Fruit fly (Drosophila melanogaster) whole organism, wandering third instar larva: ENCODE measurements around the gene CG12056.

Source experiments
- Abd-B ChIP-seq: fragments of >200 bp; optimal IDR thresholded peaks from 2 replicates; lab custom pipeline; 2017; ENCODE audit warnings: missing biosample characterization, missing genetic modification characterization
- CG32264 ChIP-seq: fragments of 200-800 bp; sonication (Bioruptor generic); optimal IDR thresholded peaks from 2 replicates; lab custom pipeline; 2016; ENCODE audit warnings: missing biosample characterization, missing genetic modification characterization
- CG9705 ChIP-seq: fragments of 200-800 bp; sonication (Bioruptor generic); optimal IDR thresholded peaks from 2 replicates; lab custom pipeline; 2018; ENCODE audit warnings: missing biosample characterization, mild to moderate bottlenecking, missing genetic modification characterization
- CrebA ChIP-seq: fragments of 200-800 bp; sonication (Bioruptor generic); optimal IDR thresholded peaks from 2 replicates; lab custom pipeline; 2016; ENCODE audit warnings: missing biosample characterization, mild to moderate bottlenecking, missing genetic modification characterization, borderline replicate concordance
- Dfd ChIP-seq: fragments of >200 bp; optimal IDR thresholded peaks from 2 replicates; lab custom pipeline; 2017; ENCODE audit warnings: missing biosample characterization, missing genetic modification characterization
- Dif ChIP-seq: fragments of 200-275, 200-300 bp; sonication (Bioruptor generic); optimal IDR thresholded peaks from 2 replicates; lab custom pipeline; 2018; ENCODE audit warnings: missing biosample characterization, missing genetic modification characterization; ENCODE audit not compliant: partially characterized antibody
- GATAd ChIP-seq: sonication (Bioruptor generic); optimal IDR thresholded peaks from 2 replicates; lab custom pipeline; 2016; ENCODE audit warnings: missing biosample characterization, missing genetic modification characterization
- HLH106 ChIP-seq: fragments of 200-800 bp; optimal IDR thresholded peaks from 3 replicates; lab custom pipeline; 2019; ENCODE audit warnings: missing biosample characterization, mild to moderate bottlenecking, missing genetic modification characterization, moderate library complexity
- Hnf4 ChIP-seq: fragments of 200-800 bp; sonication (Bioruptor generic); optimal IDR thresholded peaks from 2 replicates; lab custom pipeline; 2016; ENCODE audit warnings: missing biosample characterization, mild to moderate bottlenecking, missing genetic modification characterization
- Hr78 ChIP-seq: fragments of >200 bp; optimal IDR thresholded peaks from 2 replicates; lab custom pipeline; 2017; ENCODE audit warnings: missing biosample characterization, missing genetic modification characterization
- Hr83 ChIP-seq: fragments of 200-300 bp; sonication (Bioruptor generic); optimal IDR thresholded peaks from 2 replicates; lab custom pipeline; 2016; ENCODE audit warnings: missing biosample characterization, mild to moderate bottlenecking, missing genetic modification characterization, moderate library complexity; ENCODE audit not compliant: poor library complexity, severe bottlenecking
- Jra ChIP-seq: sonication (Bioruptor generic); optimal IDR thresholded peaks from 2 replicates; lab custom pipeline; 2016; ENCODE audit warnings: missing biosample characterization, missing genetic modification characterization
- Mio ChIP-seq: sonication (Bioruptor generic); optimal IDR thresholded peaks from 2 replicates; lab custom pipeline; 2016; ENCODE audit warnings: missing biosample characterization, missing genetic modification characterization
- Myc ChIP-seq: fragments of >200 bp; optimal IDR thresholded peaks from 2 replicates; lab custom pipeline; 2017
- N ChIP-seq: fragments of >200 bp; optimal IDR thresholded peaks from 2 replicates; lab custom pipeline; 2018; ENCODE audit warnings: missing biosample characterization, missing external identifiers, missing genetic modification characterization
- OdsH ChIP-seq: fragments of 200-800 bp; sonication (Bioruptor generic); optimal IDR thresholded peaks from 2 replicates; lab custom pipeline; 2016; ENCODE audit warnings: missing biosample characterization, mild to moderate bottlenecking, missing genetic modification characterization
- Rel ChIP-seq, 2 experiments: fragments of 200-800 bp; sonication (Bioruptor generic) in 1 of 2; optimal IDR thresholded peaks; 2 replicates in 1 of 2; 3 replicates in 1 of 2; lab custom pipeline; 2016 to 2019; ENCODE audit warnings: mild to moderate bottlenecking in 2 of 2, missing biosample characterization in 2 of 2, missing genetic modification characterization in 2 of 2, moderate library complexity in 1 of 2
- Sp1 ChIP-seq: fragments of 200-800 bp; sonication (Bioruptor generic); optimal IDR thresholded peaks from 3 replicates; lab custom pipeline; 2019; ENCODE audit warnings: missing biosample characterization, mild to moderate bottlenecking, missing genetic modification characterization, moderate library complexity
- Vsx2 ChIP-seq: fragments of 200-300, 225-300 bp; sonication (Bioruptor generic); optimal IDR thresholded peaks from 2 replicates; lab custom pipeline; 2018; ENCODE audit warnings: missing biosample characterization, missing genetic modification characterization; ENCODE audit not compliant: partially characterized antibody
- br ChIP-seq: fragments of 200-800 bp; sonication (Bioruptor generic); optimal IDR thresholded peaks from 2 replicates; lab custom pipeline; 2016; ENCODE audit warnings: missing biosample characterization, missing genetic modification characterization
- brk ChIP-seq: fragments of 200-800 bp; sonication (Bioruptor generic); optimal IDR thresholded peaks from 2 replicates; lab custom pipeline; 2016; ENCODE audit warnings: missing biosample characterization, mild to moderate bottlenecking, missing genetic modification characterization
- dl ChIP-seq, 2 experiments: fragments of 175-275, 200-275 bp in 1 of 2; fragments of 200-275 bp in 1 of 2; sonication (Bioruptor generic); optimal IDR thresholded peaks; lab custom pipeline; 2018; ENCODE audit warnings: mild to moderate bottlenecking in 2 of 2, missing biosample characterization in 2 of 2, missing genetic modification characterization in 2 of 2, moderate library complexity in 2 of 2; ENCODE audit not compliant: partially characterized antibody in 2 of 2, insufficient read depth in 1 of 2
- dmrt93B ChIP-seq: fragments of 200-800 bp; sonication (Bioruptor generic); optimal IDR thresholded peaks from 2 replicates; lab custom pipeline; 2018; ENCODE audit warnings: missing biosample characterization, mild to moderate bottlenecking, missing genetic modification characterization
- dsf ChIP-seq: sonication (Bioruptor generic); optimal IDR thresholded peaks from 2 replicates; lab custom pipeline; 2016; ENCODE audit warnings: missing biosample characterization, missing genetic modification characterization, borderline replicate concordance
- ey ChIP-seq: fragments of 200-800 bp; sonication (Bioruptor generic); optimal IDR thresholded peaks from 2 replicates; lab custom pipeline; 2016; ENCODE audit warnings: missing biosample characterization, missing genetic modification characterization
- foxo ChIP-seq, 2 experiments: fragments of 200-800 bp; sonication (Bioruptor generic); optimal IDR thresholded peaks; 2 replicates in 1 of 2; 3 replicates in 1 of 2; lab custom pipeline; 2016 to 2017; ENCODE audit warnings: missing biosample characterization in 2 of 2, missing genetic modification characterization in 2 of 2
- fru ChIP-seq: fragments of 200-800 bp; sonication (Bioruptor generic); optimal IDR thresholded peaks from 3 replicates; lab custom pipeline; 2016; ENCODE audit warnings: missing biosample characterization, mild to moderate bottlenecking, missing genetic modification characterization
- h ChIP-seq: fragments of 200-800 bp; sonication (Bioruptor generic); optimal IDR thresholded peaks from 3 replicates; lab custom pipeline; 2016; ENCODE audit warnings: missing biosample characterization, mild to moderate bottlenecking, missing genetic modification characterization
- jim ChIP-seq: fragments of 175-275, 200-325 bp; sonication (Bioruptor generic); optimal IDR thresholded peaks from 2 replicates; lab custom pipeline; 2016; ENCODE audit warnings: missing biosample characterization, mild to moderate bottlenecking, missing genetic modification characterization
- lola ChIP-seq: fragments of >200 bp; optimal IDR thresholded peaks from 2 replicates; lab custom pipeline; 2017; ENCODE audit warnings: missing biosample characterization, missing genetic modification characterization
- pan ChIP-seq: fragments of >200 bp; optimal IDR thresholded peaks from 2 replicates; lab custom pipeline; 2017
- psq ChIP-seq: fragments of 200-800 bp; sonication (Bioruptor generic); optimal IDR thresholded peaks from 3 replicates; lab custom pipeline; 2017; ENCODE audit warnings: missing biosample characterization, mild to moderate bottlenecking, missing genetic modification characterization, moderate library complexity
- rgr ChIP-seq: fragments of 200-800 bp; sonication (Bioruptor generic); optimal IDR thresholded peaks from 3 replicates; lab custom pipeline; 2016; ENCODE audit warnings: missing biosample characterization, mild to moderate bottlenecking, missing genetic modification characterization
- sage ChIP-seq: fragments of 200-800 bp; sonication (Bioruptor generic); optimal IDR thresholded peaks from 2 replicates; lab custom pipeline; 2016; ENCODE audit warnings: missing biosample characterization, mild to moderate bottlenecking, missing genetic modification characterization
- sv ChIP-seq: fragments of 200-800 bp; sonication (Bioruptor generic); optimal IDR thresholded peaks from 3 replicates; lab custom pipeline; 2016; ENCODE audit warnings: missing biosample characterization, missing genetic modification characterization
- tai ChIP-seq: sonication (Bioruptor generic); optimal IDR thresholded peaks from 2 replicates; lab custom pipeline; 2016; ENCODE audit warnings: missing biosample characterization, missing genetic modification characterization
- usp ChIP-seq: fragments of >200 bp; optimal IDR thresholded peaks from 2 replicates; lab custom pipeline; 2017; ENCODE audit warnings: missing biosample characterization, missing genetic modification characterization
- woc ChIP-seq: sonication (Bioruptor generic); optimal IDR thresholded peaks from 2 replicates; lab custom pipeline; 2016; ENCODE audit warnings: missing biosample characterization, mild to moderate bottlenecking, missing genetic modification characterization

The CG12056 gene

DNA sequence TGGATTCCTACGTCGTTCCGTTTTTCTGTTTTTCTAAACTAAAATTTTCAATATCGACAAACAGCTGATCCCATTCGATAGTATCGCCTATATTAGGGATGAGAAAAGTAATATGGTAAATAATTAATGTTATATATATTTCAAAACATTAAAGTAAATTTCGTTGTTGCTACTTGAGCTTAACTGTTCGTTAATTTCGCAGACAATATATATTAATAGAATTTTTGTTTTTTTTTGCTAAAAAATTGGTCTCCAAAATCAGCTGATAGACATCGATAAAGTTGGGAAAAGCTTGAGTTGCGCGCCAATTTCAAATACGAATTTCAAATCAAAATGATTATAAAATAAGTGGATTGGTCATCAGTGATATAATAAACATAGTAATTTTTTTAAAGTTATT, 3.9 kb downstream of the CG12056 start, which contains the start of gene CG12118:
Gene CG12118 (minus strand): TSS at position 53 of the 400 bp plus-strand sequence.
- TF ChIP-seq woc: peak; percentile 61
- TF ChIP-seq Dif (GFP tag; lab: Kevin White, UChicago): no peak
- TF ChIP-seq Hnf4: peak; percentile 81
- TF ChIP-seq Dfd: no peak
- peak; percentile 69 for TF ChIP-seq Sp1 (GFP tag; lab: Kevin White, UChicago)
- peak; percentile 73 for TF ChIP-seq Jra (GFP tag; lab: Kevin White, UChicago)
- no peak for TF ChIP-seq Mio (GFP tag; lab: Kevin White, UChicago)
- peak; percentile 74 for TF ChIP-seq HLH106 (tag; lab: Kevin White, UChicago)
- TF ChIP-seq CG32264 (GFP tag; lab: Kevin White, UChicago): no peak
- no peak for TF ChIP-seq Rel (GFP tag; optimal IDR thresholded peaks at IDR 0.05; lab: Kevin White, UChicago)
- TF ChIP-seq Rel (tag; optimal IDR thresholded peaks at IDR 0.05; lab: Kevin White, UChicago): peak; percentile 37
- no peak for TF ChIP-seq pan (lab: Kevin White, UChicago)
- TF ChIP-seq sage (GFP tag; lab: Kevin White, UChicago): peak; percentile 81
- TF ChIP-seq OdsH (GFP tag; lab: Kevin White, UChicago): peak; percentile 79
- TF ChIP-seq usp (GFP tag; lab: Kevin White, UChicago): no peak
- TF ChIP-seq dl (GFP tag; optimal IDR thresholded peaks at IDR 0.05; lab: Kevin White, UChicago; ENCODE audit: insufficient read depth in 1 of 2, partially characterized antibody in 2 of 2): no peak
- peak; percentile 59 for TF ChIP-seq ey (GFP tag; lab: Kevin White, UChicago)
- TF ChIP-seq Hr83 (GFP tag; lab: Kevin White, UChicago): peak; percentile 55
- no peak for TF ChIP-seq Hr78 (GFP tag; lab: Kevin White, UChicago)
- TF ChIP-seq sv (GFP tag; lab: Kevin White, UChicago): peak; percentile 71
- peak; percentile 63 for TF ChIP-seq br (GFP tag; lab: Kevin White, UChicago)
- no peak for TF ChIP-seq GATAd
- TF ChIP-seq rgr (GFP tag; lab: Kevin White, UChicago): peak; percentile 85
- peak; percentile 44 for TF ChIP-seq CG9705
- TF ChIP-seq dmrt93B (GFP tag; lab: Kevin White, UChicago): peak; percentile 36
- TF ChIP-seq Vsx2: no peak
- TF ChIP-seq fru (GFP tag; lab: Kevin White, UChicago): peak; percentile 77
- TF ChIP-seq N (GFP tag; lab: Kevin White, UChicago): no peak
- TF ChIP-seq jim: no peak
- no peak for TF ChIP-seq tai
- TF ChIP-seq psq (GFP tag; lab: Kevin White, UChicago): peak; percentile 73
- no peak for TF ChIP-seq CrebA (GFP tag; lab: Kevin White, UChicago)
- TF ChIP-seq h (GFP tag; lab: Kevin White, UChicago): peak; percentile 80
- peak in 1 of 2 experiments; percentile 83 for TF ChIP-seq foxo (GFP tag; optimal IDR thresholded peaks at IDR 0.05; lab: Kevin White, UChicago)
- TF ChIP-seq brk: no peak
- no peak for TF ChIP-seq lola (GFP tag; lab: Kevin White, UChicago)
- TF ChIP-seq Abd-B: no peak
- TF ChIP-seq Myc (lab: Kevin White, UChicago): no peak
- peak; percentile 66 for TF ChIP-seq dsf (GFP tag; lab: Kevin White, UChicago)

DNA sequence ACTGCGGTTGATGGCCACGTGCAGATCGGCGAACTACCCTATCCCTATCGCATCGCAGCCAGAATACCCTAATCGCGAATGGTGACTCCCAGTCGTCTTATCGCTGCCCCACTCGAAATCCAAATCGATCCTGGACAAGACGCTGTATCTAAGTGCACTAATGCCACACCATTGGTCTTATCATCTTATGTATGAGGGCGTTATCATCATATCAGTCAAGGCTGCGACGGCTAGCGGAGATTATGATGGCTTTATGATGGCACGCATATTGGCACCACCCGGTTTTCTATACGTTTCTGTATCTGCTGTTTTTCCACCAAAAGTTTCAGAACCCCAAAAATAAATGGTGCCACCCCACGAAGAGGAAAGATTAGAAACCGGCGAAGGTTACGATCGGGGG, 7.8 kb downstream of the CG12056 start:
- TF ChIP-seq woc: no peak
- TF ChIP-seq Rel (GFP tag; optimal IDR thresholded peaks at IDR 0.05; lab: Kevin White, UChicago): no peak
- peak; percentile 79 for TF ChIP-seq Rel (tag; optimal IDR thresholded peaks at IDR 0.05; lab: Kevin White, UChicago)

DNA sequence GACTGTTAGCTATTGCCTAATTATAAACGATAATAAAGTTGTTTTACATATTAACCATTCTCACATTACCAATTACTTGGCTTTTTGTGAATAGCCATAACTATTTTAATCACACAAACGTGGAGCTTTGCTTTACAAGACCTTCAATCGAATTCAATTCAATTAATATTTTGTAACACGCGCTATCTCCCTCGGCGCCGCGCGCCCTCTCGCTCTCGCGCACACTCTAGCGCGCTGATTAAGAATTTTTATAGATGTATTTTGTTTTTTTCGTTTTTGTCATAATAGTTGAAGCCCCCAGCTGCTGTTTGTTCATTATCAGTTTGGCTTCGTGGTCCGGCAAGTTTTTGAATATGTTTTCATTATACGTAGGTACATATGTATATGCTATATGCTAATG, 8.6 kb downstream of the CG12056 start:
- TF ChIP-seq sv (GFP tag; lab: Kevin White, UChicago) (no peak), HLH106 (tag; lab: Kevin White, UChicago) (no peak), fru (GFP tag; lab: Kevin White, UChicago) (no peak), brk (no peak), rgr (GFP tag; lab: Kevin White, UChicago) (no peak), Mio (GFP tag; lab: Kevin White, UChicago) (no peak), Dfd (no peak), CG9705 (no peak), br (GFP tag; lab: Kevin White, UChicago) (no peak), tai (no peak), N (GFP tag; lab: Kevin White, UChicago) (no peak)
- TF ChIP-seq, all 38 proteins: peak for 0
